Worm (Caenorhabditis elegans): ENCODE data around the gene Y22D7AL.9.

DNA sequence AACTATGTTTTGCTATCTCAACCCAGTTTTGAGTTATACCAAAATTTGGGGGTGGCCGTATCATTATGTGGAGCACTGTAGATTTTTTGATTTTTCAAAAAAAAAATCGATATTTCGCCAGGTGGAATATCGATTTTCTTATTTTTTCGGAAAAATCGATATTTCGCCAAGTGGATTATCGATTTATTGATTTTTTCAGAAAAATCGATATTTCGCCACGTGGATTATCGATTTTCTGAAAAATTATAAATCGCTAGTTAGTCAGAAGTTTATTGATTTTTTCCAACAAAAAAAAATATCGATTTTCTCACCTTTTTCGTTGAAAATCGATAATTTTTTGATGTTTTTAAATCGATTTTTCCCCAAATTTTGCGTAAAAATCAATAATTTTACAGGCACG lies 33.7 kb downstream of the Y22D7AL.9 start:
- TF ChIP-seq zip-8 (tag; optimal IDR thresholded peaks at IDR 0.05) (no peak), unc-62 (GFP tag; optimal IDR thresholded peaks at IDR 0.05) (no peak), elt-3 (tag; optimal IDR thresholded peaks at IDR 0.05) (no peak), ham-2 (GFP tag; optimal IDR thresholded peaks at IDR 0.05) (no peak), blmp-1 (tag; optimal IDR thresholded peaks at IDR 0.05) (no peak)

Data from whole organism, mixed stage, embryonic.